Worm (Caenorhabditis elegans) whole organism, L2 larva: ENCODE results near the gene pgp-7.

ENCODE experiments used
- R02D3.7 ChIP-seq: fragments of 150-350 bp; optimal IDR thresholded peaks from 2 replicates; lab custom pipeline; 2014; ENCODE audit warnings: missing biosample characterization, missing genetic modification characterization
- blmp-1 ChIP-seq: sonication (generic microtip); optimal IDR thresholded peaks from 2 replicates; lab custom pipeline; 2017; ENCODE audit warnings: missing genetic modification characterization, mild to moderate bottlenecking, missing compliant biosample characterization, antibody characterized with exemption, moderate library complexity; ENCODE audit not compliant: insufficient read depth
- elt-3 ChIP-seq: sonication (generic microtip); optimal IDR thresholded peaks from 2 replicates; lab custom pipeline; 2017; ENCODE audit warnings: missing biosample characterization, missing genetic modification characterization
- lsy-2 ChIP-seq, 2 experiments: fragments of 150-350 bp in 1 of 2; sonication (generic microtip) in 1 of 2; optimal IDR thresholded peaks; 2 replicates each; lab custom pipeline; 2014 to 2017; ENCODE audit warnings: missing biosample characterization in 2 of 2, missing genetic modification characterization in 2 of 2
- peb-1 ChIP-seq: fragments of 150-350 bp; optimal IDR thresholded peaks from 2 replicates; lab custom pipeline; 2014; ENCODE audit warnings: missing biosample characterization, missing genetic modification characterization
- skn-1 ChIP-seq: sonication (generic microtip); optimal IDR thresholded peaks from 2 replicates; lab custom pipeline; 2017; ENCODE audit warnings: missing biosample characterization, missing genetic modification characterization
- ztf-11 ChIP-seq: sonication (generic microtip); optimal IDR thresholded peaks from 2 replicates; lab custom pipeline; 2017; ENCODE audit warnings: missing biosample characterization, missing genetic modification characterization
- ztf-4 ChIP-seq: fragments of 150-350 bp; optimal IDR thresholded peaks from 2 replicates; lab custom pipeline; 2014; ENCODE audit warnings: missing biosample characterization, missing genetic modification characterization

- TF ChIP-seq lsy-2 (tag; optimal IDR thresholded peaks at IDR 0.05; lab: Kevin White, UChicago): no peak
- no peak for TF ChIP-seq R02D3.7
- TF ChIP-seq blmp-1 (tag; lab: Kevin White, UChicago): no peak
- TF ChIP-seq ztf-4 (tag; lab: Kevin White, UChicago): no peak
- no peak for TF ChIP-seq skn-1 (tag; lab: Kevin White, UChicago)
- no peak for TF ChIP-seq elt-3 (tag; lab: Kevin White, UChicago)
- no peak for TF ChIP-seq peb-1 (tag; lab: Kevin White, UChicago)
- TF ChIP-seq ztf-11 (tag; lab: Kevin White, UChicago): no peak
These were observed 10.4 kb downstream of the pgp-7 start for ce11 chrX:10859622-10860021.
